Fruit fly (Drosophila melanogaster) whole organism, prepupa: ENCODE data around the gene lwr.

Experiments
- Blimp-1 ChIP-seq: fragments of 200-800 bp; sonication (Bioruptor generic); optimal IDR thresholded peaks from 3 replicates; lab custom pipeline; 2017; ENCODE audit warnings: missing biosample characterization, missing genetic modification characterization, mild to moderate bottlenecking, moderate library complexity, missing genetic modification reagents
- CG10669 ChIP-seq: fragments of 200-800 bp; sonication (Bioruptor generic); optimal IDR thresholded peaks from 3 replicates; lab custom pipeline; 2018; ENCODE audit warnings: missing biosample characterization, mild to moderate bottlenecking, missing genetic modification characterization, moderate library complexity
- CG11294 ChIP-seq: fragments of 200-800 bp; sonication (Bioruptor generic); IDR thresholded peaks from 2 replicates; pipeline ENCODE4 v1.3.6; 2022; ENCODE audit warnings: missing biosample characterization, missing genetic modification characterization
- CG11762 ChIP-seq: fragments of 200-800 bp; sonication (Bioruptor generic); optimal IDR thresholded peaks from 3 replicates; lab custom pipeline; 2016; ENCODE audit warnings: missing biosample characterization, missing genetic modification characterization; ENCODE audit not compliant: insufficient read depth
- CG11902 ChIP-seq: fragments of 200-800 bp; sonication (Bioruptor generic); optimal IDR thresholded peaks from 3 replicates; lab custom pipeline; 2016; ENCODE audit warnings: missing biosample characterization, missing genetic modification characterization
- CG15336 ChIP-seq: fragments of 200-800 bp; sonication (Bioruptor generic); IDR thresholded peaks from 2 replicates; pipeline ENCODE4 v1.3.6; 2022; ENCODE audit warnings: missing biosample characterization, missing genetic modification characterization
- CG1621 ChIP-seq: fragments of 200-800 bp; sonication (Bioruptor generic); optimal IDR thresholded peaks from 3 replicates; lab custom pipeline; 2018; ENCODE audit warnings: missing biosample characterization, mild to moderate bottlenecking, missing genetic modification characterization
- CG16779 ChIP-seq: fragments of 200-800 bp; sonication (Bioruptor generic); optimal IDR thresholded peaks from 3 replicates; lab custom pipeline; 2017; ENCODE audit warnings: missing biosample characterization, mild to moderate bottlenecking, missing genetic modification characterization
- CG31627 ChIP-seq: fragments of 200-800 bp; sonication (Bioruptor generic); optimal IDR thresholded peaks from 3 replicates; lab custom pipeline; 2016; ENCODE audit warnings: missing biosample characterization, missing genetic modification characterization
- CG32006 ChIP-seq: fragments of 200-800 bp; sonication (Bioruptor generic); optimal IDR thresholded peaks from 3 replicates; lab custom pipeline; 2017; ENCODE audit warnings: missing biosample characterization, mild to moderate bottlenecking, missing genetic modification characterization
- CG34406 ChIP-seq: fragments of 200-800 bp; sonication (Bioruptor generic); optimal IDR thresholded peaks from 3 replicates; lab custom pipeline; 2016; ENCODE audit warnings: missing biosample characterization, missing genetic modification characterization
- CG3919 ChIP-seq: fragments of 200-800 bp; sonication (Bioruptor generic); optimal IDR thresholded peaks from 3 replicates; lab custom pipeline; 2016; ENCODE audit warnings: missing biosample characterization, missing genetic modification characterization
- CG4318 ChIP-seq: fragments of 200-800 bp; sonication (Bioruptor generic); optimal IDR thresholded peaks from 3 replicates; lab custom pipeline; 2017; ENCODE audit warnings: missing biosample characterization, mild to moderate bottlenecking, missing genetic modification characterization
- CG6163 ChIP-seq: fragments of 200-800 bp; sonication (Bioruptor generic); IDR thresholded peaks from 3 replicates; pipeline ENCODE4 v1.3.6; 2022; ENCODE audit warnings: missing biosample characterization, missing genetic modification characterization
- CG6792 ChIP-seq: fragments of 200-800 bp; sonication (Bioruptor generic); optimal IDR thresholded peaks from 3 replicates; lab custom pipeline; 2016; ENCODE audit warnings: missing biosample characterization, missing genetic modification characterization
- CG6808 ChIP-seq: fragments of 200-800 bp; sonication (Bioruptor generic); optimal IDR thresholded peaks from 3 replicates; lab custom pipeline; 2017; ENCODE audit warnings: missing biosample characterization, missing genetic modification characterization, mild to moderate bottlenecking, moderate library complexity, missing genetic modification reagents
- CG8119 ChIP-seq: fragments of 200-800 bp; sonication (Bioruptor generic); IDR thresholded peaks from 3 replicates; pipeline ENCODE4 v1.3.6; 2022; ENCODE audit warnings: missing biosample characterization, missing genetic modification characterization
- CG8319 ChIP-seq: fragments of 200-800 bp; sonication (Bioruptor generic); optimal IDR thresholded peaks from 3 replicates; lab custom pipeline; 2016; ENCODE audit warnings: missing biosample characterization, missing genetic modification characterization
- CG8632 ChIP-seq: fragments of 200-800 bp; sonication (Bioruptor generic); optimal IDR thresholded peaks from 3 replicates; lab custom pipeline; 2016; ENCODE audit warnings: missing biosample characterization, missing genetic modification characterization
- Eip75B ChIP-seq: fragments of 200-800 bp; sonication (Bioruptor generic); optimal IDR thresholded peaks from 3 replicates; lab custom pipeline; 2016; ENCODE audit warnings: missing biosample characterization, missing genetic modification characterization
- Eip93F ChIP-seq: fragments of 200-800 bp; sonication (Bioruptor generic); optimal IDR thresholded peaks from 2 replicates; lab custom pipeline; 2016; ENCODE audit warnings: missing biosample characterization, mild to moderate bottlenecking, missing genetic modification characterization
- Ets21C ChIP-seq: fragments of 200-800 bp; sonication (Bioruptor generic); optimal IDR thresholded peaks from 3 replicates; lab custom pipeline; 2016; ENCODE audit warnings: missing biosample characterization, missing genetic modification characterization
- Ets96B ChIP-seq: fragments of 200-800 bp; optimal IDR thresholded peaks from 2 replicates; lab custom pipeline; 2019; ENCODE audit warnings: missing biosample characterization, mild to moderate bottlenecking, missing genetic modification characterization, moderate library complexity
- Gug ChIP-seq: fragments of 200-800 bp; sonication (Bioruptor generic); IDR thresholded peaks from 2 replicates; pipeline ENCODE4 v1.3.6; 2022; ENCODE audit warnings: missing biosample characterization, missing genetic modification characterization
- Hr39 ChIP-seq: fragments of 200-800 bp; sonication (Bioruptor generic); optimal IDR thresholded peaks from 2 replicates; lab custom pipeline; 2016; ENCODE audit warnings: missing biosample characterization, missing genetic modification characterization
- Hr4 ChIP-seq: fragments of 200-800 bp; sonication (Bioruptor generic); optimal IDR thresholded peaks from 3 replicates; lab custom pipeline; 2016; ENCODE audit warnings: missing biosample characterization, missing genetic modification characterization
- Lpt ChIP-seq: fragments of 200-800 bp; sonication (Bioruptor generic); optimal IDR thresholded peaks from 3 replicates; lab custom pipeline; 2016; ENCODE audit warnings: missing biosample characterization, missing genetic modification characterization
- Met ChIP-seq: fragments of 200-800 bp; sonication (Bioruptor generic); optimal IDR thresholded peaks from 3 replicates; lab custom pipeline; 2016; ENCODE audit warnings: missing biosample characterization, missing genetic modification characterization
- OdsH ChIP-seq: fragments of 200-800 bp; sonication (Bioruptor generic); optimal IDR thresholded peaks from 3 replicates; lab custom pipeline; 2016; ENCODE audit warnings: missing biosample characterization, missing genetic modification characterization
- Smox ChIP-seq: fragments of 200-800 bp; sonication (Bioruptor generic); optimal IDR thresholded peaks from 3 replicates; lab custom pipeline; 2016; ENCODE audit warnings: missing biosample characterization, missing genetic modification characterization
- Sox102F ChIP-seq: fragments of 200-800 bp; sonication (Bioruptor generic); optimal IDR thresholded peaks from 2 replicates; lab custom pipeline; 2016; ENCODE audit warnings: missing biosample characterization, mild to moderate bottlenecking, missing genetic modification characterization
- Sox14 ChIP-seq: fragments of 200-800 bp; sonication (Bioruptor generic); optimal IDR thresholded peaks from 3 replicates; lab custom pipeline; 2016; ENCODE audit warnings: missing biosample characterization, missing genetic modification characterization
- achi ChIP-seq: fragments of 200-800 bp; sonication (Bioruptor generic); optimal IDR thresholded peaks from 3 replicates; lab custom pipeline; 2016; ENCODE audit warnings: missing biosample characterization, missing genetic modification characterization
- acj6 ChIP-seq: fragments of 200-800 bp; sonication (Bioruptor generic); optimal IDR thresholded peaks from 3 replicates; lab custom pipeline; 2016; ENCODE audit warnings: missing biosample characterization, missing genetic modification characterization
- cyc ChIP-seq: fragments of 200-800 bp; sonication (Bioruptor generic); optimal IDR thresholded peaks from 3 replicates; lab custom pipeline; 2016; ENCODE audit warnings: missing biosample characterization, missing genetic modification characterization
- dac ChIP-seq: fragments of 200-800 bp; sonication (Bioruptor generic); optimal IDR thresholded peaks from 2 replicates; lab custom pipeline; 2017; ENCODE audit warnings: missing biosample characterization, mild to moderate bottlenecking, missing genetic modification characterization
- dsx ChIP-seq: fragments of 200-800 bp; optimal IDR thresholded peaks from 3 replicates; lab custom pipeline; 2019; ENCODE audit warnings: missing biosample characterization, mild to moderate bottlenecking, missing genetic modification characterization, moderate library complexity; ENCODE audit not compliant: poor library complexity, severe bottlenecking
- eg ChIP-seq: fragments of 200-800 bp; sonication (Bioruptor generic); IDR thresholded peaks from 3 replicates; pipeline ENCODE4 v1.3.6; 2022; ENCODE audit warnings: missing biosample characterization, missing genetic modification characterization
- fkh ChIP-seq: fragments of 200-800 bp; sonication (Bioruptor generic); optimal IDR thresholded peaks from 3 replicates; lab custom pipeline; 2017; ENCODE audit warnings: missing biosample characterization, mild to moderate bottlenecking, missing genetic modification characterization, moderate library complexity
- lz ChIP-seq: fragments of 200-800 bp; sonication (Bioruptor generic); optimal IDR thresholded peaks from 3 replicates; lab custom pipeline; 2016; ENCODE audit warnings: missing biosample characterization, missing genetic modification characterization
- pdm3 ChIP-seq: fragments of 200-800 bp; sonication (Bioruptor generic); optimal IDR thresholded peaks from 3 replicates; lab custom pipeline; 2016; ENCODE audit warnings: missing biosample characterization, missing genetic modification characterization
- salr ChIP-seq, 2 experiments: fragments of 200-800 bp; sonication (Bioruptor generic); optimal IDR thresholded peaks; 3 replicates each; lab custom pipeline; 2016 to 2018; ENCODE audit warnings: missing biosample characterization in 2 of 2, missing genetic modification characterization in 2 of 2, mild to moderate bottlenecking in 1 of 2
- spab ChIP-seq: fragments of 200-800 bp; sonication (Bioruptor generic); optimal IDR thresholded peaks from 2 replicates; lab custom pipeline; 2017; ENCODE audit warnings: missing biosample characterization, mild to moderate bottlenecking, missing genetic modification characterization, missing genetic modification reagents
- ss ChIP-seq, 2 experiments: fragments of 200-800 bp; sonication (Bioruptor generic); optimal IDR thresholded peaks; 2 replicates in 1 of 2; 3 replicates in 1 of 2; lab custom pipeline; 2017 to 2018; ENCODE audit warnings: mild to moderate bottlenecking in 2 of 2, missing biosample characterization in 2 of 2, missing genetic modification characterization in 2 of 2, moderate library complexity in 1 of 2
- svp ChIP-seq: fragments of 200-800 bp; sonication (Bioruptor generic); peaks from one replicate; lab custom pipeline; 2016; ENCODE audit warnings: missing biosample characterization, missing genetic modification characterization
- topi ChIP-seq: fragments of 200-800 bp; sonication (Bioruptor generic); optimal IDR thresholded peaks from 3 replicates; lab custom pipeline; 2016; ENCODE audit warnings: missing biosample characterization, missing genetic modification characterization

The lwr gene

DNA sequence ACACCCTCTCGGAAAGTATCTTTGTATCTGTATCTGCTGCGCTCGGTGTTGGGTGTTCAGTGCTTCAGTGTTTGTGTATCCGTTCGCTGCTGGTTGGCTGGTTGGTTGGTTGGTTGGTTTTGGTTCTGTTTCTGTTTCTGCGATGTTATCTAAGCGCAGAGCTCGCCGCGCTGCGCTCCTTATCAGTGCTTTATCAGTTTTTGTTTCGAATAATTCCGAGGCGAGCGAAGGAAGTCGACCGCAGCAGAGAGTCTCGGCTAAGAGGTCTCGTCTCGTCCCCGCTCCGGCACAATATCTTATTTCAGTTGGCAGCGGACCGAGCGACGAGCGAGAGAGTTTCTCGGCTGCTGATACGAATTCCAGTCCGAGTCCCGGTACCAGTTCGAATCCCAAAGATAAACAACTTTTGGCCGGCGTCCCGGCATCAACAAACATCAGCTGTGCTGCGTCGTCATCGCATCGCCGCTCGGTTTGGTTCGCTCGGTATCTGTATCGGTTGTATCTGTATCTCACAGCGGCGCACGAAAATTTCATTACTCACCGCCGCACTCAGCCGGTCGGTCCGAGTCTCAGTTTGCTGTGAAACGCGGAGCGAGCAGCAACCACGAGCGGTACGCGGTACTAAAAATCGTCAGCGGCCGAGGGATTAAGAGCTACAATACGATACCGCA lies 19.1 kb downstream of the lwr start (continued):
- TF ChIP-seq Ets21C: no peak
- TF ChIP-seq CG16779 (tag; lab: Kevin White, UChicago): peak; percentile 36
- TF ChIP-seq Blimp-1 (GFP tag; lab: Kevin White, UChicago): peak; percentile 5
- TF ChIP-seq spab (GFP tag; lab: Kevin White, UChicago): no peak
- TF ChIP-seq dsx: no peak
- TF ChIP-seq Sox102F (GFP tag; lab: Kevin White, UChicago): peak; percentile 67
- TF ChIP-seq CG4318 (GFP tag; lab: Kevin White, UChicago): no peak
- TF ChIP-seq OdsH (GFP tag; lab: Kevin White, UChicago): no peak
- TF ChIP-seq eg (GFP tag; lab: Robert Waterston, UW): peak; percentile 51; the same call in 1 of the 3 replicates
- peak; percentile 27 for TF ChIP-seq topi (GFP tag; lab: Kevin White, UChicago)
- peak; percentile 39; the same call in 2 of the 3 replicates for TF ChIP-seq CG8119
- TF ChIP-seq CG8632 (GFP tag; lab: Kevin White, UChicago): no peak
- TF ChIP-seq CG6808 (GFP tag; lab: Kevin White, UChicago): no peak
- TF ChIP-seq fkh (GFP tag; lab: Kevin White, UChicago): peak; percentile 93
- peak; percentile 31 for TF ChIP-seq CG6163 (GFP tag; lab: Robert Waterston, UW)
- TF ChIP-seq achi (GFP tag; lab: Kevin White, UChicago): peak; percentile 8
- TF ChIP-seq CG11294 (GFP tag; lab: Robert Waterston, UW): no peak
- TF ChIP-seq CG8319 (GFP tag; lab: Kevin White, UChicago): no peak
- no peak for TF ChIP-seq CG11902
- peak; percentile 40 for TF ChIP-seq Sox14 (GFP tag; lab: Kevin White, UChicago)

DNA sequence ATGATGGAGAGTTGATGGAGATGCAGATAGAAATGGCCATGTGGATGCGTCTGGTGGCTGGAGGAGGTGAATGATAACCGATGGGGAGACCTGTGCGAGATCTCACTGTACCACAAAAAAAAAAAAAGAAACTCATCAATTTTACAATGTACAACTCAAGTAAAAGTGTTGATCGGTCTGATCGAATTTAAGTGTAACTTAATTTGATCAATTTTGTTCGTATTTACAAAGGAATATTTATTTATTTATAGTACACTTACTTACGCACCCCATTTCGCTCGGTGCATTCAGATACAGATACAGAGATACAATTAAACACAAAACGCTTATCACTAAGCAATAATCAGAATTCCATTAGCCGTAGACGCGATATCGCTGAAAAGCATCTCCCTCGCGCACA lies 19.6 kb downstream of the lwr start:
- TF ChIP-seq CG8319 (GFP tag; lab: Kevin White, UChicago) (peak; percentile 35), CG15336 (peak; percentile 48), spab (GFP tag; lab: Kevin White, UChicago) (peak; percentile 35), CG11902 (no peak), Hr4 (peak; percentile 43), CG31627 (GFP tag; lab: Kevin White, UChicago) (peak; percentile 45), CG8632 (GFP tag; lab: Kevin White, UChicago) (peak; percentile 50), topi (GFP tag; lab: Kevin White, UChicago) (peak; percentile 47), CG3919 (GFP tag; lab: Kevin White, UChicago) (peak; percentile 63), CG11294 (GFP tag; lab: Robert Waterston, UW) (no peak), CG6792 (no peak), pdm3 (peak; percentile 56), CG4318 (GFP tag; lab: Kevin White, UChicago) (peak; percentile 29), CG10669 (GFP tag; lab: Kevin White, UChicago) (peak; percentile 36), lz (GFP tag; lab: Kevin White, UChicago) (peak; percentile 40), Eip93F (GFP tag; lab: Kevin White, UChicago) (no peak), Met (GFP tag; lab: Kevin White, UChicago) (peak; percentile 62), cyc (GFP tag; lab: Kevin White, UChicago) (peak; percentile 40), OdsH (GFP tag; lab: Kevin White, UChicago) (peak; percentile 68), Sox102F (GFP tag; lab: Kevin White, UChicago) (peak; percentile 50), Ets21C (peak; percentile 30), CG16779 (tag; lab: Kevin White, UChicago) (no peak), Lpt (no peak), svp (no peak), CG11762 (GFP tag; lab: Kevin White, UChicago) (peak; percentile 49), acj6 (GFP tag; lab: Kevin White, UChicago) (peak; percentile 41), Gug (GFP tag; lab: Robert Waterston, UW) (0 out of 2 replicates have a peak, but pooled peaks have one; percentile 22), Hr39 (GFP tag; lab: Kevin White, UChicago) (peak; percentile 45), CG32006 (GFP tag; lab: Kevin White, UChicago) (peak; percentile 73), CG6163 (GFP tag; lab: Robert Waterston, UW) (peak; percentile 55; the same call in 1 of the 3 replicates), Ets96B (peak; percentile 51), salr (GFP tag; optimal IDR thresholded peaks at IDR 0.05; lab: Kevin White, UChicago) (peak; percentile 28 to 42), CG1621 (tag; lab: Kevin White, UChicago) (no peak), Eip75B (GFP tag; lab: Kevin White, UChicago) (peak; percentile 43), CG8119 (peak; percentile 51; the same call in 2 of the 3 replicates), eg (GFP tag; lab: Robert Waterston, UW) (peak; percentile 46; the same call in 2 of the 3 replicates), ss (GFP tag; optimal IDR thresholded peaks at IDR 0.05; lab: Kevin White, UChicago) (no peak), Smox (peak; percentile 14), CG6808 (GFP tag; lab: Kevin White, UChicago) (peak; percentile 33), dac (GFP tag; lab: Kevin White, UChicago) (no peak), CG34406 (GFP tag; lab: Kevin White, UChicago) (peak; percentile 41)
